Worm (Caenorhabditis elegans): ENCODE data around the gene cdr-3.
"Not testable (repeated sequence)": the region's sequence is repeated elsewhere in the genome, so short reads cannot be mapped to it uniquely, and the experiment has no call there.

cdr-3 gene

ce11 chrV:12386154-12386553 lies 31.0 kb downstream of the cdr-3 start, which contains the start of gene K01D12.15:
K01D12.15 (plus strand) TSS chrV:12386454.
- no peak for TF ChIP-seq ceh-18 (tag; optimal IDR thresholded peaks at IDR 0.05)
- no peak for TF ChIP-seq C38D4.7 (GFP tag; optimal IDR thresholded peaks at IDR 0.05)
- no peak for TF ChIP-seq sox-4 (tag; optimal IDR thresholded peaks at IDR 0.05)
- TF ChIP-seq dve-1 (tag; optimal IDR thresholded peaks at IDR 0.05), result no peak
- no peak for TF ChIP-seq ets-4 (tag; optimal IDR thresholded peaks at IDR 0.05)
- no peak for TF ChIP-seq ztf-16 (tag; optimal IDR thresholded peaks at IDR 0.05)
- no peak for TF ChIP-seq fax-1 (tag; optimal IDR thresholded peaks at IDR 0.05)
- TF ChIP-seq ceh-6 (GFP tag; optimal IDR thresholded peaks at IDR 0.05), result no peak
- TF ChIP-seq pros-1 (tag; optimal IDR thresholded peaks at IDR 0.05), result no peak
- no peak for TF ChIP-seq ceh-31 (tag; optimal IDR thresholded peaks at IDR 0.05)
- TF ChIP-seq hlh-8 (tag; optimal IDR thresholded peaks at IDR 0.05), result no peak
- TF ChIP-seq nfya-1 (tag; optimal IDR thresholded peaks at IDR 0.05), result no peak
- no peak for TF ChIP-seq pqm-1 (tag; optimal IDR thresholded peaks at IDR 0.05)

- TF ChIP-seq ceh-6 (GFP tag; optimal IDR thresholded peaks at IDR 0.05) (no peak), elt-4 (tag; optimal IDR thresholded peaks at IDR 0.05) (no peak), nhr-232 (tag; optimal IDR thresholded peaks at IDR 0.05) (no peak), madf-2 (tag; optimal IDR thresholded peaks at IDR 0.05) (no peak), ceh-30 (tag; optimal IDR thresholded peaks at IDR 0.05) (no peak), ceh-19 (GFP tag; optimal IDR thresholded peaks at IDR 0.05) (no peak), ceh-24 (tag; optimal IDR thresholded peaks at IDR 0.05) (no peak), rnt-1 (tag; optimal IDR thresholded peaks at IDR 0.05) (no peak), ceh-18 (tag; optimal IDR thresholded peaks at IDR 0.05) (no peak), ahr-1 (tag; optimal IDR thresholded peaks at IDR 0.05) (no peak), unc-3 (GFP tag; conservative IDR thresholded peaks at IDR 0.05) (no peak), unc-3 (tag; optimal IDR thresholded peaks at IDR 0.05) (no peak)
Measured at ce11 chrV:12377256-12377655, 39.9 kb downstream of the cdr-3 start, which contains the start of gene K01D12.1. K01D12.1 (plus strand) TSS chrV:12377556.

- not testable (repeated sequence) for TF ChIP-seq lim-6, zip-5, gmeb-2 (tag; optimal IDR thresholded peaks at IDR 0.05)
Measured at ce11 chrV:12374252-12374651, 42.9 kb downstream of the cdr-3 start, which contains the start of gene F23H12.10. F23H12.10 (minus strand) TSS chrV:12374263.

ce11 chrV:12371386-12371785 lies 45.8 kb downstream of the cdr-3 start, which contains the start of gene F23H12.7:
F23H12.7 (plus strand) TSS chrV:12371686.
- TF ChIP-seq ahr-1 (tag; optimal IDR thresholded peaks at IDR 0.05) (no peak), madf-2 (tag; optimal IDR thresholded peaks at IDR 0.05) (no peak), F13H6.1 (tag; optimal IDR thresholded peaks at IDR 0.05) (no peak), elt-4 (tag; optimal IDR thresholded peaks at IDR 0.05) (no peak), pha-2 (tag; optimal IDR thresholded peaks at IDR 0.05) (no peak), hlh-15 (tag; optimal IDR thresholded peaks at IDR 0.05) (no peak), unc-86 (tag; optimal IDR thresholded peaks at IDR 0.05) (no peak), ref-2 (tag; optimal IDR thresholded peaks at IDR 0.05) (no peak), che-1 (tag; optimal IDR thresholded peaks at IDR 0.05) (no peak), pqm-1 (tag; optimal IDR thresholded peaks at IDR 0.05) (no peak), fkh-10 (GFP tag; optimal IDR thresholded peaks at IDR 0.05) (no peak), T23F11.4 (GFP tag; optimal IDR thresholded peaks at IDR 0.05) (no peak), C38D4.7 (GFP tag; optimal IDR thresholded peaks at IDR 0.05) (no peak), nhr-11 (tag; optimal IDR thresholded peaks at IDR 0.05) (no peak), tbx-7 (tag; optimal IDR thresholded peaks at IDR 0.05) (no peak), dmd-4 (tag; optimal IDR thresholded peaks at IDR 0.05; ENCODE audit: borderline replicate concordance) (no peak), ceh-6 (GFP tag; optimal IDR thresholded peaks at IDR 0.05) (no peak), pag-3 (tag; optimal IDR thresholded peaks at IDR 0.05; ENCODE audit: borderline replicate concordance) (no peak), ceh-18 (tag; optimal IDR thresholded peaks at IDR 0.05) (no peak)
